Worm (Caenorhabditis elegans) whole organism, L4 larva: Measurements from ENCODE around the gene C08G9.2.
"Not testable (repeated sequence)": the region's sequence is repeated elsewhere in the genome, so short reads cannot be mapped to it uniquely, and the experiment has no call there.

Experiments used
- F37D6.2 ChIP-seq: sonication (generic microtip); optimal IDR thresholded peaks from 2 replicates; lab custom pipeline; 2016; ENCODE audit warnings: mild to moderate bottlenecking, missing genetic modification characterization, missing compliant biosample characterization
- F44E2.7 ChIP-seq: fragments of 200-800 bp; sonication (Bioruptor generic); IDR thresholded peaks from 2 replicates; pipeline ENCODE4 v2.1.2; 2022; ENCODE audit warnings: missing genetic modification characterization, missing compliant biosample characterization
- R02D3.7 ChIP-seq: fragments of 150-350 bp; sonication (generic microtip); optimal IDR thresholded peaks from 3 replicates; lab custom pipeline; 2014; ENCODE audit warnings: missing biosample characterization, missing genetic modification characterization
- T26A8.4 ChIP-seq: fragments of 200-800 bp; sonication (Bioruptor generic); IDR thresholded peaks from 2 replicates; pipeline ENCODE4 v1.3.6; 2022; ENCODE audit warnings: missing genetic modification characterization, missing compliant biosample characterization
- Y48G9A.11 ChIP-seq: fragments of 200-800 bp; sonication (Bioruptor generic); IDR thresholded peaks from 2 replicates; pipeline ENCODE4 v1.3.6; 2022; ENCODE audit warnings: missing genetic modification reagents, missing genetic modification characterization, missing compliant biosample characterization
- Y5F2A.4 ChIP-seq: fragments of 200-800 bp; sonication (Bioruptor generic); optimal IDR thresholded peaks from 2 replicates; lab custom pipeline; 2018; ENCODE audit warnings: mild to moderate bottlenecking, missing genetic modification characterization, missing compliant biosample characterization
- Y75B8A.6 ChIP-seq: fragments of 200-800 bp; sonication (Bioruptor generic); IDR thresholded peaks from 2 replicates; pipeline ENCODE4 v1.3.6; 2022; ENCODE audit warnings: missing genetic modification reagents, missing genetic modification characterization, missing compliant biosample characterization
- ZK546.5 ChIP-seq, 2 experiments: sonication (generic microtip); optimal IDR thresholded peaks; 2 replicates each; lab custom pipeline; 2017; ENCODE audit warnings: missing biosample characterization in 2 of 2, missing genetic modification characterization in 2 of 2
- aha-1 ChIP-seq: fragments of 150-350 bp; peaks from one replicate; lab custom pipeline; 2014; ENCODE audit warnings: missing biosample characterization, missing genetic modification characterization
- ama-1 ChIP-seq: fragments of 150-350 bp; optimal IDR thresholded peaks from 2 replicates; lab custom pipeline; 2014; ENCODE audit warnings: inconsistent platforms, mixed read lengths
- ceh-28 ChIP-seq: fragments of 150-350 bp; optimal IDR thresholded peaks from 2 replicates; lab custom pipeline; 2014; ENCODE audit warnings: missing biosample characterization, missing genetic modification reagents, missing genetic modification characterization
- daf-19 ChIP-seq: fragments of 200-800 bp; sonication (Bioruptor generic); conservative IDR thresholded peaks from 2 replicates; pipeline ENCODE4 v1.3.6; 2022; ENCODE audit warnings: missing genetic modification characterization, missing compliant biosample characterization
- dmd-8 ChIP-seq: fragments of 200-800 bp; sonication (Bioruptor generic); IDR thresholded peaks from 2 replicates; pipeline ENCODE4 v1.3.6; 2022; ENCODE audit warnings: missing genetic modification characterization, missing compliant biosample characterization
- duxl-1 ChIP-seq: sonication (generic microtip); optimal IDR thresholded peaks from 2 replicates; lab custom pipeline; 2016; ENCODE audit warnings: mild to moderate bottlenecking, missing genetic modification characterization, moderate library complexity, missing compliant biosample characterization; ENCODE audit not compliant: poor library complexity
- hmg-1.1 ChIP-seq: fragments of 200-800 bp; sonication (Bioruptor generic); IDR thresholded peaks from 2 replicates; pipeline ENCODE4 v1.3.6; 2022; ENCODE audit warnings: missing genetic modification reagents, missing genetic modification characterization, missing compliant biosample characterization
- lin-1 ChIP-seq: fragments of 200-800 bp; sonication (Bioruptor generic); IDR thresholded peaks from 2 replicates; pipeline ENCODE4 v1.3.6; 2022; ENCODE audit warnings: missing genetic modification reagents, missing genetic modification characterization, missing compliant biosample characterization
- lin-13 ChIP-seq: fragments of 150-350 bp; optimal IDR thresholded peaks from 2 replicates; lab custom pipeline; 2014; ENCODE audit warnings: missing biosample characterization, missing genetic modification reagents, missing genetic modification characterization
- lin-39 ChIP-seq: fragments of 150-350 bp; optimal IDR thresholded peaks from 2 replicates; lab custom pipeline; 2014; ENCODE audit warnings: missing biosample characterization, missing genetic modification reagents, missing genetic modification characterization
- lir-3 ChIP-seq: sonication (generic microtip); optimal IDR thresholded peaks from 2 replicates; lab custom pipeline; 2016; ENCODE audit warnings: mild to moderate bottlenecking, missing genetic modification characterization, missing compliant biosample characterization
- mes-2 ChIP-seq: sonication (generic microtip); optimal IDR thresholded peaks from 2 replicates; lab custom pipeline; 2016; ENCODE audit warnings: missing genotype, mild to moderate bottlenecking, missing genetic modification characterization, missing compliant biosample characterization; ENCODE audit not compliant: poor library complexity, severe bottlenecking
- nhr-42 ChIP-seq: fragments of 200-800 bp; sonication (Bioruptor generic); IDR thresholded peaks from 2 replicates; pipeline ENCODE4 v1.3.6; 2022; ENCODE audit warnings: missing genetic modification characterization, missing compliant biosample characterization
- saeg-2 ChIP-seq: fragments of 200-800 bp; sonication (Bioruptor generic); IDR thresholded peaks from 2 replicates; pipeline ENCODE4 v1.3.6; 2022; ENCODE audit warnings: missing genetic modification reagents, missing genetic modification characterization, missing compliant biosample characterization
- sdz-12 ChIP-seq: fragments of 200-800 bp; sonication (Bioruptor generic); optimal IDR thresholded peaks from 2 replicates; lab custom pipeline; 2018; ENCODE audit warnings: mild to moderate bottlenecking, missing genetic modification characterization, missing compliant biosample characterization
- skn-1 ChIP-seq: fragments of 150-350 bp; optimal IDR thresholded peaks from 2 replicates; lab custom pipeline; 2014; ENCODE audit warnings: missing biosample characterization, missing genetic modification characterization
- snpc-1.2 ChIP-seq: fragments of 200-800 bp; sonication (Bioruptor generic); IDR thresholded peaks from 2 replicates; pipeline ENCODE4 v1.3.6; 2022; ENCODE audit warnings: missing genetic modification reagents, missing genetic modification characterization, missing compliant biosample characterization
- snpc-4 ChIP-seq: fragments of 150-350 bp; optimal IDR thresholded peaks from 2 replicates; lab custom pipeline; 2014; ENCODE audit warnings: missing biosample characterization, missing genetic modification characterization
- spr-1 ChIP-seq: sonication (generic microtip); optimal IDR thresholded peaks from 2 replicates; lab custom pipeline; 2016; ENCODE audit warnings: mild to moderate bottlenecking, missing genetic modification characterization, missing compliant biosample characterization
- tag-97 ChIP-seq: fragments of 200-800 bp; sonication (Bioruptor generic); IDR thresholded peaks from 2 replicates; pipeline ENCODE4 v1.3.6; 2022; ENCODE audit warnings: missing genetic modification characterization, missing compliant biosample characterization
- unc-130 ChIP-seq: sonication (generic microtip); optimal IDR thresholded peaks from 2 replicates; lab custom pipeline; 2016; ENCODE audit warnings: missing genetic modification reagents, missing genetic modification characterization, missing compliant biosample characterization
- unc-62 ChIP-seq, 3 experiments: fragments of 150-350 bp in 1 of 3; sonication (generic microtip); optimal IDR thresholded peaks in 2 of 3; peaks in 1 of 3; 1 replicate in 1 of 3; 2 replicates in 2 of 3; lab custom pipeline; 2014 to 2017; ENCODE audit warnings: missing biosample characterization in 3 of 3, missing genetic modification characterization in 3 of 3, missing genetic modification reagents in 3 of 3, missing genotype in 1 of 3
- zag-1 ChIP-seq: fragments of 150-350 bp; optimal IDR thresholded peaks from 2 replicates; lab custom pipeline; 2014; ENCODE audit warnings: missing biosample characterization, missing genetic modification characterization
- ztf-11 ChIP-seq: fragments of 150-350 bp; optimal IDR thresholded peaks from 2 replicates; lab custom pipeline; 2014; ENCODE audit warnings: missing biosample characterization, missing genetic modification characterization
- ztf-7 ChIP-seq: fragments of 150-350 bp; optimal IDR thresholded peaks from 2 replicates; lab custom pipeline; 2014; ENCODE audit warnings: missing biosample characterization, missing genetic modification characterization

The C08G9.2 gene

DNA sequence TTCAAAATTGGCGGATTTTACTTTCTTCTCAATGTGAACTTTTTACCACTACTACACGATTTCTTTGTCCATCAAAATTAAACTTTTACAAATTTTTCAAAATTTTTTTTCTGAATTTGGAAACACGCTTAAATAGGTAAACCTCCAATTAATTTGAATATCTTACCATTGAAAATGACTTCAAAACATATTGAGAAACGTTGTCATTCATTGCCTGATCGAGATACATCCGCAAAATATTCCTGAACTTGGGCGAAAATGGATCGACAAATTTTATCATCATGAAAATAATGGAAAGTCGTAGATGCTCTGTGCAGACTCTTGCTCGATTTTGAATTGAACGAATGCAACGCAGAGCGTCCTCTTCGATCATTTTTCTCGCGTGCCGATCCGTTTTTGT lies 25.9 kb downstream of the C08G9.2 start:
- peak in 1 of 2 experiments; percentile 95 for TF ChIP-seq unc-62 (GFP tag; optimal IDR thresholded peaks at IDR 0.05 in 1 of 2; lab: Kevin White, UChicago)
- no peak for TF ChIP-seq unc-62 (tag; optimal IDR thresholded peaks at IDR 0.05; lab: Kevin White, UChicago)
- no peak for TF ChIP-seq R02D3.7 (tag; lab: Kevin White, UChicago)

DNA sequence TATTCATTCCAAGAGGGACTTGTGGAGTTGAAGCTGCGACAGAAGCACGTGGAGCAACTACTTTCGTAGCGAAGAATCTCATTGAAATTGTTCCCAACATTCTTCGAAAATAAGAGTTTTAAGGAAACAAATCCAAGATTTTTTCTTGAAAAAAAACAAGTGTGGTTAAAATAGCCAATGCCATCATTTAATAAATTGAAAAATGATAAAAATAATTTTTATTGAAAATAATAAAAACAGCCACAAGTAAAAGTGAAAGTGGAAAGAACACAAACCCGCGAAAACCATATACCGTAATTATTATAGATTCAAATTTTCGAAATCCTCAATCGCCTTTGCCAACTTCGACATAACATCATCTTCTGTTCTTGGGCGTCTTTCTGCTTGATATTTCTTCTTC lies 26.7 kb downstream of the C08G9.2 start, which contains the start of gene hmg-5:
hmg-5 (minus strand) TSS at position 101 of the 400 bp plus-strand sequence.
- TF ChIP-seq F44E2.7: no peak
- no peak for TF ChIP-seq duxl-1 (tag; lab: Kevin White, UChicago)
- no peak for TF ChIP-seq nhr-42
- TF ChIP-seq Y5F2A.4: no peak
- no peak for TF ChIP-seq lir-3 (tag; lab: Kevin White, UChicago)
- TF ChIP-seq sdz-12 (GFP tag; lab: Kevin White, UChicago): no peak
- no peak for TF ChIP-seq R02D3.7 (tag; lab: Kevin White, UChicago)
- TF ChIP-seq hmg-1.1: no peak
- no peak for TF ChIP-seq daf-19
- TF ChIP-seq lin-13: no peak
- no peak for TF ChIP-seq tag-97 (GFP tag; lab: Robert Waterston, UW)
- TF ChIP-seq T26A8.4 (GFP tag; lab: Robert Waterston, UW): no peak
- TF ChIP-seq snpc-1.2 (GFP tag; lab: Robert Waterston, UW): no peak
- no peak for TF ChIP-seq mes-2
- no peak for TF ChIP-seq saeg-2 (GFP tag; lab: Robert Waterston, UW)
- TF ChIP-seq zag-1 (tag; lab: Kevin White, UChicago): no peak
- no peak for TF ChIP-seq skn-1
- TF ChIP-seq snpc-4 (tag; lab: Kevin White, UChicago): no peak
- TF ChIP-seq Y75B8A.6 (GFP tag; lab: Robert Waterston, UW): no peak
- TF ChIP-seq unc-130: no peak

DNA sequence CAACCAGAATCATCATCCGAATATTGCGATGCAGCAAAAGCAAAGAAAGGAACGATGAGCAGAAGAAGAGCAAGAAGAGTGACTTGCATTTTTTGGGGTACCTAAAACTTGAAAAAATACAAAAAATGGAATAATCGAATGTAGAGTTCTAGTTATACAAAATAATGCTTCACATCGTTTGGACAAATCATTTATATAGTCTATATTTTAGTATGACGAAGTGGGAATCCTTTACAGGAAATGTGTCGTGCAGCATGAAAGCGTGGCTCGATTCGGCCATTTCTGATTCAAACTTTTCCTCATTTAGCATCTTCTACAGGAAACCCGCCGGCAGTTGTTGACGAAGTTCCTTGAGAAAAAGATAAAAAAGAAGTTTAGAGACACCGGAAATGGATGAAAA lies 29.8 kb downstream of the C08G9.2 start, which contains the start of gene nlp-20:
nlp-20 (minus strand) TSS at position 101 of the 400 bp plus-strand sequence.
- no peak for TF ChIP-seq ama-1 (lab: Kevin White, UChicago)
- TF ChIP-seq ztf-11 (tag; lab: Kevin White, UChicago): no peak
- TF ChIP-seq ZK546.5 (tag; optimal IDR thresholded peaks at IDR 0.05; lab: Kevin White, UChicago): no peak
- no peak for TF ChIP-seq F37D6.2
- peak; percentile 29 for TF ChIP-seq aha-1
- TF ChIP-seq snpc-1.2 (GFP tag; lab: Robert Waterston, UW): no peak
- no peak for TF ChIP-seq dmd-8 (GFP tag; lab: Robert Waterston, UW)
- TF ChIP-seq duxl-1 (tag; lab: Kevin White, UChicago): no peak

DNA sequence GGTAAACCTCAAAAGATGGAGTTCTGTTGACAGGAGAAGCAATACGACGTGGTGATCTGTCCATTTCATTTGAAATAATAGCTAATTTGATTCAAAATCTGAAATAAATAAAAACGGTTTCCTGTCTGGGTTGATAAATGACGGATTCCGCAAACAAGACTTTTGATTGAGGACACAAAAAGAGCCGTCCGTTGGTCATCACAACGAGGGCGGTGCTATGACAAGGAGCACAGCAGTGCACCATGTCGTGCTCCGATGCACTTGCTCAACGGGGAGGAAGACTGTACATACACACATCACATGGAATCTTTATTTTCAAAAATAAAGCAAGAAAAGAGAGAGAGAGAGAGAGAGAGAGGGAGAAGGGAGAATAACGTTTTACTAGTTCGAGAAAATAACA lies 31.0 kb downstream of the C08G9.2 start, which contains the start of gene nep-16:
nep-16 (minus strand) TSS at position 101 of the 400 bp plus-strand sequence.
- peak; percentile 58 for TF ChIP-seq aha-1
- peak in 1 of 2 experiments; percentile 61 for TF ChIP-seq unc-62 (GFP tag; optimal IDR thresholded peaks at IDR 0.05 in 1 of 2; lab: Kevin White, UChicago)
- no peak for TF ChIP-seq unc-62 (tag; optimal IDR thresholded peaks at IDR 0.05; lab: Kevin White, UChicago)
- no peak for TF ChIP-seq spr-1 (tag; lab: Kevin White, UChicago)

DNA sequence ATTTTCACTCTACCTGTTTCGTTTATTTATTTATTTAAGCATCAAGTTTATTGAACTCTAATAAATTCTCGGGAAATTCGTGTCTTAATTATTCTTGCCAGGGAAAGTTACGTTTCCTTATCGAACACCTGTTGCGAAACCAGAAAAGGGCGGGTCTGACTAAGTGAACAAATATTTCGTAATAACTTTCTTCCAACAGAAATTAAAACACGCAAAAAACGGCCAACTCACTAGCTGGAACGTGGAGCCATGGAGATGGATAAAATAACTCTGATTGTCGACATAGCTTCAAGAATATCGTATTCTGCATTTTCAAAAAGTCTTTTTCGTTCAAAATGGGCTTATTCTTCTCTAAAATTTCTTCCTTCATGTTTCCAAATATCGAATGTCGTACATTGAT lies 38.2 kb downstream of the C08G9.2 start, which contains the start of gene warf-1:
warf-1 (plus strand) TSS at position 209 of the 400 bp plus-strand sequence.
- TF ChIP-seq ceh-28 (tag; lab: Kevin White, UChicago); lin-1 (GFP tag; lab: Robert Waterston, UW); Y48G9A.11 (GFP tag; lab: Robert Waterston, UW): not testable (repeated sequence)
- TF ChIP-seq, all 104 proteins: peak for 0; not testable (repeated sequence) for 104

DNA sequence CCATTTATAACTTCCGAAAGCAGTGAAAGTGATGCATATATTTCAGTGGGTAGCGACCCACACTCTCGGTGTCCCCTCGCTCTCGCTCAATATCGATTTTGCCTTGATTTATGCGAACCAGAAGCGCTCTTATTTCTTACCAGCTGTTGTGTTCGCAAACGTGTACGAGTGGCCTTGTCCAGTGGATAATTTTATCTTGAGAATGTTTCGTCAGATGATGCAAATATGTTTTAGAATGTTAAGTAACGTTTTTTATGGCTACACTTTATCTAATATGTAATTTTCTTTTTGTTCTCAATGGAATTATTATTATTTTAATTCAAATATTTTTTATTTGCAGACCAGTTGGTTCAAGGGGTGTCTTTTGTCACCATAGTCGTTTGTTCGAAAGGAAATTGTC lies 39.8 kb downstream of the C08G9.2 start, which contains the start of gene plp-1:
plp-1 (plus strand) TSS at position 341 of the 400 bp plus-strand sequence.
- TF ChIP-seq lin-39 (no peak), ztf-7 (peak; percentile 91)
